Fruit fly (Drosophila melanogaster) whole organism, pupa: ENCODE data around the gene Ndfip.

Experiments used
- CG13204 ChIP-seq: fragments of 200-800 bp; sonication (Bioruptor generic); optimal IDR thresholded peaks from 2 replicates; lab custom pipeline; 2018; ENCODE audit warnings: missing biosample characterization, mild to moderate bottlenecking, missing genetic modification characterization, moderate library complexity
- CG15710 ChIP-seq: fragments of 200-800 bp; sonication (Bioruptor generic); optimal IDR thresholded peaks from 2 replicates; lab custom pipeline; 2018; ENCODE audit warnings: missing biosample characterization, mild to moderate bottlenecking, missing genetic modification characterization, moderate library complexity
- CG17806 ChIP-seq: fragments of 200-800 bp; sonication (Bioruptor generic); optimal IDR thresholded peaks from 2 replicates; lab custom pipeline; 2018; ENCODE audit warnings: missing biosample characterization, mild to moderate bottlenecking, missing genetic modification characterization, moderate library complexity
- CG34367 ChIP-seq: fragments of 200-800 bp; sonication (Bioruptor generic); optimal IDR thresholded peaks from 2 replicates; lab custom pipeline; 2018; ENCODE audit warnings: missing biosample characterization, mild to moderate bottlenecking, missing genetic modification characterization
- CG4496 ChIP-seq: fragments of 200-800 bp; sonication (Bioruptor generic); IDR thresholded peaks from 3 replicates; pipeline ENCODE4 v1.3.6; 2022; ENCODE audit warnings: missing biosample characterization, missing genetic modification characterization
- CG8159 ChIP-seq: fragments of 200-800 bp; sonication (Bioruptor generic); optimal IDR thresholded peaks from 3 replicates; lab custom pipeline; 2018; ENCODE audit warnings: missing biosample characterization, mild to moderate bottlenecking, missing genetic modification characterization, moderate library complexity
- CG8301 ChIP-seq: fragments of 200-800 bp; sonication (Bioruptor generic); optimal IDR thresholded peaks from 2 replicates; lab custom pipeline; 2018; ENCODE audit warnings: missing biosample characterization, mild to moderate bottlenecking, missing genetic modification characterization
- D1 ChIP-seq: fragments of 200-800 bp; sonication (Bioruptor generic); optimal IDR thresholded peaks from 2 replicates; lab custom pipeline; 2018; ENCODE audit warnings: missing biosample characterization, mild to moderate bottlenecking, missing genetic modification characterization, moderate library complexity
- EcR ChIP-seq: fragments of 200-800 bp; sonication (Bioruptor generic); optimal IDR thresholded peaks from 3 replicates; lab custom pipeline; 2019; ENCODE audit warnings: missing biosample characterization, missing genetic modification characterization, mild to moderate bottlenecking, moderate library complexity, missing genetic modification reagents
- Ets98B ChIP-seq: fragments of 200-800 bp; sonication (Bioruptor generic); IDR thresholded peaks from 2 replicates; pipeline ENCODE4 v1.3.6; 2022; ENCODE audit warnings: missing biosample characterization, missing genetic modification characterization
- Pif1B ChIP-seq: fragments of 200-800 bp; sonication (Bioruptor generic); optimal IDR thresholded peaks from 3 replicates; lab custom pipeline; 2016; ENCODE audit warnings: missing biosample characterization, missing genetic modification characterization
- gl ChIP-seq: fragments of 200-800 bp; sonication (Bioruptor generic); optimal IDR thresholded peaks from 2 replicates; lab custom pipeline; 2018; ENCODE audit warnings: missing biosample characterization, mild to moderate bottlenecking, missing genetic modification characterization

dm6 chr3L:17658423-17659267, 4.6 kb upstream of the Ndfip start:
- TF ChIP-seq EcR (no peak), D1 (tag; lab: Kevin White, UChicago) (no peak), gl (no peak), CG8301 (tag; lab: Kevin White, UChicago) (peak; percentile 62), CG17806 (tag; lab: Kevin White, UChicago) (peak; percentile 47), CG15710 (peak; percentile 17), CG13204 (GFP tag; lab: Kevin White, UChicago) (no peak), Ets98B (GFP tag; lab: Robert Waterston, UW) (peak; percentile 89), CG4496 (GFP tag; lab: Robert Waterston, UW) (peak; percentile 87), CG34367 (tag; lab: Kevin White, UChicago) (no peak), Pif1B (GFP tag; lab: Kevin White, UChicago) (peak; percentile 44), CG8159 (no peak)
